Worm (Caenorhabditis elegans) whole organism, L4/young adult: Measurements from ENCODE around the gene nhr-97.

ENCODE experiments used
- W03F9.2 ChIP-seq: fragments of 150-350 bp; optimal IDR thresholded peaks from 2 replicates; lab custom pipeline; 2014; ENCODE audit warnings: missing biosample characterization, missing genetic modification characterization
- dao-5 ChIP-seq: sonication (generic microtip); optimal IDR thresholded peaks from 2 replicates; lab custom pipeline; 2016; ENCODE audit warnings: missing genotype, missing genetic modification characterization, moderate library complexity, missing compliant biosample characterization
- him-1 ChIP-seq: sonication (generic microtip); optimal IDR thresholded peaks from 2 replicates; lab custom pipeline; 2016; ENCODE audit warnings: missing genotype, missing genetic modification reagents, missing genetic modification characterization, missing compliant biosample characterization

DNA sequence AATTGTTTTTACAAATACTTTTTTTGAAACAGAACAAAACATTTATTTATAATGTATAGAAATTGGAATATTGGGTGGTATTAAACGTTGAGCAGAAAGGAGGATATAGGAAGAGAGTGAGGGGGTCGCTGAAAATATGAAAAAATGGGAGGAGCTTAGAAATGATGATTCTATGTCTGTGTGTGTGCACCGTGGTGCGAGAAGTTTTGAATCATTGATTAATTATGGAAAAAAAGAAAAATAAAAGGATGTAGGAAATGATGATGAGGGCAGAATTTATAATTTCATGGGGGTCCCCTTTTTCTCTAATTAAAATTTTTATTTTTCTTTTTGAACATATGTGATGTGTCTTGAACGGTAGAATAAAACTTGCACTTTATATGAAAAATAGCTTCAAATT lies 27.2 kb downstream of the nhr-97 start, which contains the start of gene sre-4:
- TF ChIP-seq him-1 (tag; lab: Kevin White, UChicago) (no peak), dao-5 (no peak), W03F9.2 (tag; lab: Kevin White, UChicago) (no peak)
